Worm (Caenorhabditis elegans): ENCODE measurements around the gene popl-1.

The popl-1 gene

ce11 chrIII:6447521-6447920 is 16.8 kb upstream of the popl-1 start:
- no peak for TF ChIP-seq unc-62 (GFP tag; optimal IDR thresholded peaks at IDR 0.05)

DNA sequence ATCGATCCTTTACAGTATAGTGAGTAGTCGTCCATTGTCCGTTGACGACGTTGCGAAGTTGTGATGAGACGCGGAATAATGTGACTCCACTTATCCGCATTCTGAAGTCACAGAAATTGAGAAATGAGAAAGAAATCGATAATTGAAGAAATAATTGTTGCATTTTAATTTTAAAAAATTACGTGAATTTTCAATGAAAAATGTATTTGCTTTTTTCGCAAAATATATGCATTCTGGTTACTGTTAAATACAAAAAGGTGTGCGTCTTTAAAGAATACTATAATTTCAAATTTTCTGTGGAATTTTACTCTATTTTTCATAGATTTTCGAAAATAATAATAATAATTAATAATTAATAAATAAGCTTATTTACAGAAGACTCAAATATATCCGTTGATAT is 16.1 kb upstream of the popl-1 start, which contains the start of gene let-721:
Gene let-721 (minus strand): TSS at position 101 of the 400 bp plus-strand sequence.
- no peak for TF ChIP-seq unc-62 (GFP tag; optimal IDR thresholded peaks at IDR 0.05)

ce11 chrIII:6444335-6444734 is 13.6 kb upstream of the popl-1 start, which contains the start of gene C05D11.13:
Gene C05D11.13, minus strand, starts transcription at chrIII:6444586.
- no peak for TF ChIP-seq unc-62 (GFP tag; optimal IDR thresholded peaks at IDR 0.05)

- TF ChIP-seq unc-62 (GFP tag; optimal IDR thresholded peaks at IDR 0.05), result no peak
Observed at ce11 chrIII:6442305-6443125, 11.8 kb upstream of the popl-1 start, which contains the start of gene mel-32. Gene mel-32, minus strand, starts transcription at chrIII:6443000.

ce11 chrIII:6439854-6440253 is 9.1 kb upstream of the popl-1 start:
- no peak for TF ChIP-seq unc-62 (GFP tag; optimal IDR thresholded peaks at IDR 0.05)

- no peak for TF ChIP-seq unc-62 (GFP tag; optimal IDR thresholded peaks at IDR 0.05)
Observed at ce11 chrIII:6436308-6436707, 5.6 kb upstream of the popl-1 start, which contains the start of gene C05D11.1. Gene C05D11.1, plus strand, starts transcription at chrIII:6436608.

DNA sequence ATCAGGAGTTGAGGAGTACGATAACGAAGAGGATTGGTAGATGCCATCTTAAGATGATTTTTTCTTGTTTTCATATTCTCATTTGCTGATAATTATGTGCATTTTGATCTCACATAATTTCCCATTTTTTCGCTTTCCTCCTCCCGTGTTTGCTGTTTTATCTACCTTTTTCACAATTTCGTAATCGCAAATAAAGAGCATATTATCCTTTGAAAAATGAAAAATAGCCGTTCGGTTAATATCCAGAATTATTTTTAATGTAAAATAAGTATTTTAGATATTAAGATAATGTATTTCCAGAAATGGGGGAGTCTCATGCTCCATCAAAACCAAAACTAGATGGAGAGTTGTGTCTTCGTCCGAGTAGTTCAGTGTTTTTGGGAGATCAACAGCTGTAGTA is 2.2 kb upstream of the popl-1 start, which contains the start of gene vps-16:
Gene vps-16 (plus strand): TSS at position 301 of the 400 bp plus-strand sequence.
- TF ChIP-seq unc-62 (GFP tag; optimal IDR thresholded peaks at IDR 0.05), result no peak

DNA sequence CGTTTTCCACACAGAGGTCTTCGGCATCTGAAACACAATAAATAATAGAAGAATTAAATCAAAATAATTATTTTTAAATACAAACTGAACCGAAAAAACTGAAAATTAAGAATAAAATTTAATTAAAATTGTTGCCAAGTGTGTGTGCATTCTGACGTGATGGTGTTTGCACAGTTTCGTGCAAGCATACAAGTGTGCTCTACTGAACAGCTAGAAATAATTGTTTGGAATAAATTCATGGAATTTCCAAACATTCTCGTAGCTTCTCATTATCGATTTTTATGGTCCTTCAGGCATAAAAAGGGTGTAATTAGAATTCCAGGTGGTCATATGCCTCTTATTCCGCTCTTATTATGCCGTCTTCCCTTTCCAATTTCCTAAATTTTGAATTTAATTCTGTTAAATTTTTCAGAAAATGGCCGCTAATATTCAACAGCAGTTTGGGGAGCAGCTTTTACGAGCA is 1.1 kb upstream of the popl-1 start, which contains the start of the genes mrps-17 and txdc-9:
Gene mrps-17 (minus strand): TSS at position 33 of the 463 bp plus-strand sequence.
Gene txdc-9 (plus strand): TSS at position 413 of the 463 bp plus-strand sequence.
- no peak for TF ChIP-seq unc-62 (GFP tag; optimal IDR thresholded peaks at IDR 0.05)

DNA sequence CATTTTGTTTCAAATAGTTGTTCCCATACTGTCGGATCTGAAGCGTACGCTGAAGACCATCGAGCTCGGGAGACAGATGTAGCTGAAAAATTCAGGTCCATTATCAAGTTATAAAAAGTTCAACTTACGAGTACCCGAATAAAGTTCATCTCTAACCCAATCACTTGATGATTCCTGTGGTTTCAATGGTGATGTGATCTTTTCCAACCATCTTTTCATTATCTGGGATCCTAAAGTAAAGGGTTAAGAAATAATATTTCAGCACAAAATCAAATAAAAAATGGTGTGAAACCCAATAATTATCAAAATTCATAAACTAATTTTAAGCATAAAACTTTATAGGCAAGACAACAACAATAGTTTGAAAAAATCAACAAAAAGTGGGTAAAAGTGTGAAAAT is 3.5 kb downstream of the popl-1 start, which contains the start of gene C05D11.8:
Gene C05D11.8 (minus strand): TSS at position 101 of the 400 bp plus-strand sequence.
- no peak for TF ChIP-seq unc-62 (GFP tag; optimal IDR thresholded peaks at IDR 0.05)

ce11 chrIII:6422721-6423120 is 8.0 kb downstream of the popl-1 start:
- no peak for TF ChIP-seq unc-62 (GFP tag; optimal IDR thresholded peaks at IDR 0.05)

DNA sequence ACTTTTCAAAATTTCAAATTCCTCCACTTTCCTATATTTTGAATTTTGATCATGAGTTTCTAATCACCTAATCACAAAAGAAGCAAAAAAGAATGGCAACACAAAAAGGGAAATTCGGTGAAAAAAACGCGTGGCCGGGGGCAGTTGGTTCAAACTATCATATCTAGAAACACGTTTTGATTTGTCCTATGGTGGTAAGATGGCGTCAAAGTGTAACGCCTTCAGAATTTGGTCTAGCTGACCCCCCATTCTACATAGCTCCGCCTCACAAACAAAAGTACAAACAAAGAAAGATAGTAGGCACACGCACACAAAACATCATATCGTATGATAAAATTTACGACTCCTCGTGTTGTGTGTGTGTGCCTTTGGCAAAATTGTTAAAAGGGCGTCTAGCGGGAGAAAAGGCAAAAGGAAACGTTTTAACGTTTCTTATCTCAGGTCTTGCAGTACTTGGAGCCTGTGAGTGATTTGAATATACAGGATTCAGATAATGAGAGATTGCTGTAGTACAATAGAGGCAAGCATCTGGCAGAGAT is 8.7 kb downstream of the popl-1 start:
- TF ChIP-seq unc-62 (GFP tag; optimal IDR thresholded peaks at IDR 0.05), result no peak

ce11 chrIII:6421473-6421872 is 9.3 kb downstream of the popl-1 start:
- no peak for TF ChIP-seq unc-62 (GFP tag; optimal IDR thresholded peaks at IDR 0.05)

DNA sequence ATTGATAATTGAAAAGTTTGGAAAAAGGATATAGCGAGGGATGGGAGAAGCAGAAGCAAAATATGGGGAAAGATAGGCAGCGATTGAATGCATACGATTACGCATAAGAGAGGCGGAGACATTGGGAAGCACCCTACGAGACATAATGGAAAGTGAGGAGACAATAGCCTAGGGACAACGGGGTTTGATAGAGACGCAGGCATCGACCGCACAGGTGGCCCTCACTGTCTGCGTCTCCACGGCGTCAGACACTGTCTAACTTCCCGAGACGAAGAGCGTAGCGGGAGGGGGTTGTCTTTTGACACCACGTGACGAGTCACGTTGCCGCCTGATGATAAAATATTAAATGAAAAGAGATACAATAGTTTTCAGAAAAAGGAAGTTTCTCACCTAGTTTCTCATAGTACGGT is 9.7 kb downstream of the popl-1 start:
- TF ChIP-seq unc-62 (GFP tag; optimal IDR thresholded peaks at IDR 0.05), result no peak

DNA sequence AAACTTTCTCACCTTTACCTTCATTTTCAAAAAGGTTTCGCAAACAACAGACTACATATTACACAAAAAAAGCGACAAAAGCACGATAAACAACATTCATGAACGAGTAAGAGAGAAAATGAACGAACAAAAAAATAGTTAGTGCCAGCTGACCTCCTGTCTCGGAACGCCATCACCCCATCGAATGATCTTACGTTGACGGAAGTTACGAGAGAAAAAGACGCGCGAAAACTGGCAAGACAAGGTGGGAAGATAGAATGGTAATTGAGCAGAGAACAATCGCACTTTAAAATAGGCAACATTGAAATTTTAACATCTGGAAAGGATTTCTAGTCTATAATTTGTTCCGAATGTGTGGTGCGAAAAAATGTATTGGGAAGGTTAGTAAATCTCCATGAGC is 10.5 kb downstream of the popl-1 start:
- no peak for TF ChIP-seq unc-62 (GFP tag; optimal IDR thresholded peaks at IDR 0.05)

DNA sequence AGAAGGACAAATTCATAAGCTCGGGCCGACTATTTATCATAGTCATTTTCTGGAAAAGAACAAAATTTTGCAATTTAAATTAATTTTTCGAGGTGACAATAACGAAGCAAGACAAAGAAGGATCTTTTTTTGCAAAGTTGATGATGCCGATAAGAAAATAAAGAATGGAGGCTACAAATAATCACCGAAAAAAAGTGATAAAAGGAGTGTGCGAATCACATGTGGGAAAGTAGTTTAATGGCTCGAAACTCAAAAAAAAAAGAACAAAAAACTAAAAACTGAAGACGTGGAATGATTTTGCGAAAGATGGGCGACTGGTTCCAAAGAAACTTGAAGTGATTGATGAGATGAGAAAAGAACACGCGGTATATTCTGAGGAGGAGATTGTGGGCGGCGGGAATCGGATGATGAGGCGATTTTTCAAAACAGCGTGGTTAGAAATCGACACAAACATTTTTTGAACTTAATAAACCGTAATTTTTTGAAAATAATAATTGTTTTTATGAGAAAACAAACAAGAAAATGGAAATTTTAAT is 11.3 kb downstream of the popl-1 start, which contains the start of gene atgl-1:
Gene atgl-1 (minus strand): TSS at position 51 of the 536 bp plus-strand sequence.
- no peak for TF ChIP-seq unc-62 (GFP tag; optimal IDR thresholded peaks at IDR 0.05)

DNA sequence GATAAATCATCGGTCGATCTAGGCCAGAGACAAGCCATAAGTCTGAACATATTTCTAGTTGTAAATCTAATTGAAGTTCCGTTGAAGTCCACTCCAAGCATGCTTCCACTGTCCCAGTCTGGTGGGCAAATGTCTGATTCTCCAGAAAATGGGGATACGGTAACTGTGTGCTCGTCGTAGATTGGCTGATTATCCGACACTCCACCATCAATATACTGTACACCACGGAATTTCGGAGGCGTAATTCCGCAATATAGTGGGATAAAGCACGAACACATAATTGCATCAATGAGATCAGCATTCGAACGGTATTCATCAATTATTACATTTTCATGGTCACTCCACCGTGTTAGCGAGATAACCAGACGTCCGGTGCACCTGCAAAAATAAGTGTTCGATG is 12.5 kb downstream of the popl-1 start:
- no peak for TF ChIP-seq unc-62 (GFP tag; optimal IDR thresholded peaks at IDR 0.05)
